Fruit fly (Drosophila melanogaster) whole organism, pupa: ENCODE data around the gene CG46465.

Experiments used
- CG12605 ChIP-seq: fragments of 200-800 bp; sonication (Bioruptor generic); IDR thresholded peaks from 2 replicates; pipeline ENCODE4 v1.3.6; 2022; ENCODE audit warnings: missing biosample characterization, missing genetic modification characterization
- CG13204 ChIP-seq: fragments of 200-800 bp; sonication (Bioruptor generic); optimal IDR thresholded peaks from 2 replicates; lab custom pipeline; 2018; ENCODE audit warnings: missing biosample characterization, mild to moderate bottlenecking, missing genetic modification characterization, moderate library complexity
- CG15710 ChIP-seq: fragments of 200-800 bp; sonication (Bioruptor generic); optimal IDR thresholded peaks from 2 replicates; lab custom pipeline; 2018; ENCODE audit warnings: missing biosample characterization, mild to moderate bottlenecking, missing genetic modification characterization, moderate library complexity
- CG4496 ChIP-seq: fragments of 200-800 bp; sonication (Bioruptor generic); IDR thresholded peaks from 3 replicates; pipeline ENCODE4 v1.3.6; 2022; ENCODE audit warnings: missing biosample characterization, missing genetic modification characterization
- CG8301 ChIP-seq: fragments of 200-800 bp; sonication (Bioruptor generic); optimal IDR thresholded peaks from 2 replicates; lab custom pipeline; 2018; ENCODE audit warnings: missing biosample characterization, mild to moderate bottlenecking, missing genetic modification characterization
- EcR ChIP-seq: fragments of 200-800 bp; sonication (Bioruptor generic); optimal IDR thresholded peaks from 3 replicates; lab custom pipeline; 2019; ENCODE audit warnings: missing biosample characterization, missing genetic modification characterization, mild to moderate bottlenecking, moderate library complexity, missing genetic modification reagents
- Ets98B ChIP-seq: fragments of 200-800 bp; sonication (Bioruptor generic); IDR thresholded peaks from 2 replicates; pipeline ENCODE4 v1.3.6; 2022; ENCODE audit warnings: missing biosample characterization, missing genetic modification characterization
- rn ChIP-seq: fragments of 200-800 bp; sonication (Bioruptor generic); IDR thresholded peaks from 2 replicates; pipeline ENCODE4 v1.3.6; 2022; ENCODE audit warnings: missing biosample characterization, missing genetic modification characterization

DNA sequence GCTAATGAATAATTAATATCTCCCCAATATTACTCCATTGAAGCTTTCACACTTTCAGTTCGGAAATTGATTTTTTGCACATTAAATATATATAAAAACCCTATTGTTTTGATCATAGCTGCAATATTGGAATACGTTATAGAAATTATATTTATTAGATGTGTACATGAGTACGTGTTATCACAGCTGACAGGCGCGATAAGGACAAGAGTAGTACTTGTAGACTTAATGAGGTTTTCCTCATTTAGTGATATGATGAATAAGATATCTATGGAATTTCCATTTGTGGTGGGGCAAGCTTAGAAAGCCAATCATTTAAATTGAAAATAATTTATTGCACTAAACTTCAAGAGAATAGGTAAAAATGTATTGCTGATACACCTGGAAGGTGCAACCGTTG, 10.2 kb downstream of the CG46465 start:
- TF ChIP-seq CG4496 (GFP tag; lab: Robert Waterston, UW) = no peak
- no peak for TF ChIP-seq Ets98B (GFP tag; lab: Robert Waterston, UW)
- no peak for TF ChIP-seq CG12605 (GFP tag; lab: Robert Waterston, UW)
- no peak for TF ChIP-seq CG13204 (GFP tag; lab: Kevin White, UChicago)
- no peak for TF ChIP-seq CG8301 (tag; lab: Kevin White, UChicago)
- TF ChIP-seq CG15710 (tag; lab: Kevin White, UChicago) = no peak
- no peak for TF ChIP-seq EcR (GFP tag; lab: Kevin White, UChicago)
- TF ChIP-seq rn = no peak
